Fruit fly (Drosophila melanogaster): ENCODE measurements around the gene CG13287.
A peak's percentile ranks its signal among the peaks of the same experiment; 100 is the strongest.

The CG13287 gene

DNA sequence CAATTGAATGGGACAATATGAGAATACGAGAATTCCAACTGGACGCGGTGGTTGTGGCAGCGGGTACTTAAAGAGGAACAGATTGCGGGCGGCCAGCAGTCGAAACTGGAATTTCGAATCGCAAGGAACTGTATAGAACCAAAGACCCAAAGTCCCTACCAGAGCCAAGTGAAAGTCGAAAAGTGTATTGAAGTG lies at the start of gene CG13287:
Gene CG13287 (plus strand): TSS at position 96 of the 195 bp plus-strand sequence.
- TF ChIP-seq nerfin-1 (tag; optimal IDR thresholded peaks at IDR 0.05) (peak; percentile 45), usp (GFP tag; optimal IDR thresholded peaks at IDR 0.05) (no peak)

DNA sequence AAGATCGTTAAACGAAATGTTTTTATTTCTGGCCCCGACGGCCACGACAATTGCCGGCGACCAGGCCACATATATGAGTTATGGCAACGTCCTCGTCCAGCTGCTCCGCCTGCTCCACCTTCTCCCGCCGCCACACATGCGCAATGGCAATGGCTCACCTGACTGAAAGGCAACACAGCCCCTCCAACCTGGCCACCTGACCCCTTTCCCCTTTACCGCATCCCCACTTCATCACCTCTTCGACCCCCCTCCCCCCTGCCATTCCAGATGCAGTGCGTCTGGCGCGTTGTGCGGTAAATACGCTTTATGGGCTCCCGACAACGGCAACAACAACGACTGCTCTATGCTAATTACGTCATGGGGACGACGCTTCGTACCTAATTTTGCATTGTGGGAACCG lies 48.3 kb upstream of the CG13287 start:
- TF ChIP-seq CG11504 (tag; optimal IDR thresholded peaks at IDR 0.05) (peak; percentile 69), crol (GFP tag; IDR thresholded peaks at IDR 0.05) (peak; percentile 64), Hsf (GFP tag; optimal IDR thresholded peaks at IDR 0.05) (no peak)

DNA sequence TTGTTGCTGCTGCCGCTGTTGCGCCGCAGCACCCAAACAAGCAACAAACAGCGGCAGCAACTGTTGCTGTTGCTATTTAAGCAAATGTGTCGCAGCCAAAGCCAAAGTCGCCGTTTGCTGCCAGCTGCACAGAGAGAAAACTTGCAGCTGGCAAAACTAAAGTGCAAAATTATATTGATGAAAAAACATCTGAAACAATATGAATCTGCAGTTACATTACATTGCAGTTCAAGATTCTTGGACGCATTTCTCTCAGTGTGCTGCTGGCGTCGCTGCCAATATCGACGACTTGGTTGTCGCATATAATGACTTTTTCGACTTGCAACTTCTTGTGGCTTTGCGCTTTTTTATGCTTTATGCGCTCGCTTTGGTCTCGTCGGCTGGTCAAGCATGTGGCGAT lies 47.9 kb upstream of the CG13287 start:
- peak; percentile 26 for TF ChIP-seq CG8944 (GFP tag; optimal IDR thresholded peaks at IDR 0.05)
- TF ChIP-seq dm (GFP tag; optimal IDR thresholded peaks at IDR 0.05), result no peak
- TF ChIP-seq phol (tag; optimal IDR thresholded peaks at IDR 0.05), result peak; percentile 3
- no peak for TF ChIP-seq CG17385 (GFP tag; optimal IDR thresholded peaks at IDR 0.05)
- TF ChIP-seq unpg (GFP tag; optimal IDR thresholded peaks at IDR 0.05), result peak; percentile 14
- TF ChIP-seq Dll (GFP tag; IDR thresholded peaks at IDR 0.05; ENCODE audit: partially characterized antibody), result no peak
- 0 out of 4 replicates have a peak, but pooled peaks have one; percentile 28 for TF ChIP-seq Gug (GFP tag; IDR thresholded peaks at IDR 0.05)
- peak; percentile 38; the same call in 1 of the 2 replicates for TF ChIP-seq sens-2 (GFP tag; IDR thresholded peaks at IDR 0.05)
- TF ChIP-seq Xbp1 (GFP tag; optimal IDR thresholded peaks at IDR 0.05), result peak; percentile 37
- TF ChIP-seq dmrt11E (tag; optimal IDR thresholded peaks at IDR 0.05), result peak; percentile 40
- peak; percentile 18 for TF ChIP-seq nmo (GFP tag; optimal IDR thresholded peaks at IDR 0.05)
- no peak for TF ChIP-seq pfk (GFP tag; optimal IDR thresholded peaks at IDR 0.05)
- TF ChIP-seq slbo (GFP tag; IDR thresholded peaks at IDR 0.05), result 0 out of 2 replicates have a peak, but pooled peaks have one; percentile 6
- peak; percentile 32; the same call in 1 of the 2 replicates for TF ChIP-seq CG6689 (GFP tag; IDR thresholded peaks at IDR 0.05)
- peak; percentile 24 for TF ChIP-seq dmrt99B (tag; optimal IDR thresholded peaks at IDR 0.05)
- TF ChIP-seq az2 (GFP tag; optimal IDR thresholded peaks at IDR 0.05), result peak; percentile 31
- TF ChIP-seq ind (GFP tag; optimal IDR thresholded peaks at IDR 0.05), result peak; percentile 12
- peak; percentile 31 for TF ChIP-seq gem (tag; optimal IDR thresholded peaks at IDR 0.05)
- TF ChIP-seq lov (optimal IDR thresholded peaks at IDR 0.05), result no peak
- TF ChIP-seq lov (GFP tag; IDR thresholded peaks at IDR 0.05), result no peak
- peak; percentile 16 for TF ChIP-seq chn (GFP tag; optimal IDR thresholded peaks at IDR 0.05)
- peak; percentile 12 for TF ChIP-seq CG2712 (tag; optimal IDR thresholded peaks at IDR 0.05)
- peak; percentile 22 for TF ChIP-seq zf30C (GFP tag; optimal IDR thresholded peaks at IDR 0.05)
- peak; percentile 22 for TF ChIP-seq nom (GFP tag; optimal IDR thresholded peaks at IDR 0.05)
- peak; percentile 39 to 42 for TF ChIP-seq chif (GFP tag; optimal IDR thresholded peaks at IDR 0.05)
- TF ChIP-seq CG32772 (GFP tag; IDR thresholded peaks at IDR 0.05), result 0 out of 2 replicates have a peak, but pooled peaks have one; percentile 15
- TF ChIP-seq CG1603 (tag; optimal IDR thresholded peaks at IDR 0.05), result peak; percentile 34
- peak; percentile 22 for TF ChIP-seq Oli (tag; optimal IDR thresholded peaks at IDR 0.05)
- TF ChIP-seq Hr51 (GFP tag; optimal IDR thresholded peaks at IDR 0.05), result peak in 1 of 2 experiments; percentile 4
- TF ChIP-seq Ssrp (tag; optimal IDR thresholded peaks at IDR 0.05), result peak; percentile 3
- no peak for TF ChIP-seq Dad (GFP tag; optimal IDR thresholded peaks at IDR 0.05)
- peak; percentile 43 for TF ChIP-seq row (GFP tag; IDR thresholded peaks at IDR 0.05)
- peak in 1 of 2 experiments; percentile 22 for TF ChIP-seq Pdp1 (GFP tag; optimal IDR thresholded peaks at IDR 0.05)
- peak; percentile 17 for TF ChIP-seq CG9609 (GFP tag; optimal IDR thresholded peaks at IDR 0.05)
- peak; percentile 70 for TF ChIP-seq Med (GFP tag)
- TF ChIP-seq CG17328 (GFP tag; IDR thresholded peaks at IDR 0.05), result peak; percentile 55
- no peak for TF ChIP-seq prd (optimal IDR thresholded peaks at IDR 0.05)
- peak; percentile 47; the same call in 1 of the 3 replicates for TF ChIP-seq prd (GFP tag; IDR thresholded peaks at IDR 0.05)
- TF ChIP-seq sisA (GFP tag; IDR thresholded peaks at IDR 0.05), result peak; percentile 36; the same call in 1 of the 2 replicates
- peak; percentile 3 for TF ChIP-seq CG12942 (GFP tag; optimal IDR thresholded peaks at IDR 0.05)
- 0 out of 3 replicates have a peak, but pooled peaks have one; percentile 25 for TF ChIP-seq zfh1 (GFP tag; IDR thresholded peaks at IDR 0.05)
- TF ChIP-seq CG12391 (tag; optimal IDR thresholded peaks at IDR 0.05), result peak; percentile 8
- TF ChIP-seq ttk (GFP tag; IDR thresholded peaks at IDR 0.05), result peak; percentile 11; the same call in 1 of the 2 replicates

Measured in whole organism, embryonic.